Fruit fly (Drosophila melanogaster) whole organism, embryonic: ENCODE measurements around the gene CG31729.

Source experiments
- Adf1 ChIP-seq: fragments of 200-800 bp; sonication (Bioruptor generic); IDR thresholded peaks from 2 replicates; pipeline ENCODE4 v1.3.6; 2022; ENCODE audit warnings: missing biosample characterization, missing genetic modification characterization
- CG10147 ChIP-seq: fragments of 200-800 bp; sonication (Bioruptor generic); optimal IDR thresholded peaks from 2 replicates; lab custom pipeline; 2019; ENCODE audit warnings: missing biosample characterization, mild to moderate bottlenecking, missing genetic modification characterization, moderate library complexity
- CG10565 ChIP-seq: fragments of 200-800 bp; sonication (Bioruptor generic); optimal IDR thresholded peaks from 3 replicates; lab custom pipeline; 2016; ENCODE audit warnings: missing biosample characterization, mild to moderate bottlenecking, missing genetic modification characterization
- CG12659 ChIP-seq: fragments of 200-800 bp; sonication (Bioruptor generic); optimal IDR thresholded peaks from 3 replicates; lab custom pipeline; 2017; ENCODE audit warnings: mild to moderate bottlenecking, missing biosample characterization, missing genetic modification reagents, missing genetic modification characterization
- CG13296 ChIP-seq: fragments of 200-800 bp; sonication (Bioruptor generic); optimal IDR thresholded peaks from 3 replicates; lab custom pipeline; 2018; ENCODE audit warnings: missing biosample characterization, mild to moderate bottlenecking, missing genetic modification characterization
- CG14050 ChIP-seq: fragments of 200-800 bp; sonication (Bioruptor generic); IDR thresholded peaks from 3 replicates; pipeline ENCODE4 v1.3.6; 2022; ENCODE audit warnings: missing biosample characterization, missing genetic modification characterization
- CG15269 ChIP-seq: fragments of 200-800 bp; sonication (Bioruptor generic); optimal IDR thresholded peaks from 2 replicates; lab custom pipeline; 2018; ENCODE audit warnings: missing biosample characterization, mild to moderate bottlenecking, missing genetic modification characterization, moderate library complexity
- CG17359 ChIP-seq: fragments of 200-800 bp; sonication (Bioruptor generic); optimal IDR thresholded peaks from 3 replicates; lab custom pipeline; 2018; ENCODE audit warnings: missing biosample characterization, mild to moderate bottlenecking, missing genetic modification characterization, moderate library complexity
- CG17568 ChIP-seq: fragments of 200-800 bp; sonication (Bioruptor generic); optimal IDR thresholded peaks from 2 replicates; lab custom pipeline; 2018; ENCODE audit warnings: missing biosample characterization, mild to moderate bottlenecking, missing genetic modification characterization, moderate library complexity
- CG33213 ChIP-seq: fragments of 200-800 bp; sonication (Bioruptor generic); optimal IDR thresholded peaks from 3 replicates; lab custom pipeline; 2016; ENCODE audit warnings: missing biosample characterization, missing genetic modification characterization
- CG33557 ChIP-seq: fragments of 200-800 bp; sonication (Bioruptor generic); optimal IDR thresholded peaks from 2 replicates; lab custom pipeline; 2019; ENCODE audit warnings: missing biosample characterization, mild to moderate bottlenecking, missing genetic modification characterization, moderate library complexity
- CG3838 ChIP-seq: fragments of 200-800 bp; sonication (Bioruptor generic); optimal IDR thresholded peaks from 3 replicates; lab custom pipeline; 2016; ENCODE audit warnings: missing biosample characterization, missing genetic modification characterization
- CG42726 ChIP-seq: fragments of 200-800 bp; sonication (Bioruptor generic); IDR thresholded peaks from 2 replicates; pipeline ENCODE4 v1.3.6; 2022; ENCODE audit warnings: missing biosample characterization, missing genetic modification characterization; ENCODE audit not compliant: partially characterized antibody
- CG6689 ChIP-seq: fragments of 200-800 bp; sonication (Bioruptor generic); IDR thresholded peaks from 2 replicates; pipeline ENCODE4 v1.3.6; 2022; ENCODE audit warnings: missing biosample characterization, missing genetic modification characterization
- CG6791 ChIP-seq: fragments of 200-800 bp; sonication (Bioruptor generic); IDR thresholded peaks from 3 replicates; pipeline ENCODE4 v1.3.6; 2022; ENCODE audit warnings: missing biosample characterization, missing genetic modification characterization; ENCODE audit not compliant: partially characterized antibody
- CG9817 ChIP-seq: fragments of 200-800 bp; sonication (Bioruptor generic); optimal IDR thresholded peaks from 2 replicates; lab custom pipeline; 2018; ENCODE audit warnings: missing biosample characterization, mild to moderate bottlenecking, missing genetic modification characterization, moderate library complexity
- Dp ChIP-seq: fragments of 200-800 bp; sonication (Bioruptor generic); optimal IDR thresholded peaks from 2 replicates; lab custom pipeline; 2018; ENCODE audit warnings: missing biosample characterization, mild to moderate bottlenecking, missing genetic modification characterization, moderate library complexity
- ERR ChIP-seq: fragments of 200-800 bp; sonication (Bioruptor generic); optimal IDR thresholded peaks from 2 replicates; lab custom pipeline; 2016; ENCODE audit warnings: missing biosample characterization, missing genetic modification characterization
- Fer1 ChIP-seq: fragments of 200-800 bp; sonication (Bioruptor generic); optimal IDR thresholded peaks from 2 replicates; lab custom pipeline; 2017; ENCODE audit warnings: missing biosample characterization, mild to moderate bottlenecking, missing genetic modification characterization
- Myb ChIP-seq: fragments of 200-800 bp; sonication (Bioruptor generic); optimal IDR thresholded peaks from 2 replicates; lab custom pipeline; 2016; ENCODE audit warnings: missing biosample characterization, missing genetic modification characterization
- Oaz ChIP-seq: fragments of 200-800 bp; sonication (Bioruptor generic); IDR thresholded peaks from 2 replicates; pipeline ENCODE4 v1.3.6; 2022; ENCODE audit warnings: missing biosample characterization, missing genetic modification characterization
- PHDP ChIP-seq: fragments of 200-800 bp; sonication (Bioruptor generic); optimal IDR thresholded peaks from 3 replicates; lab custom pipeline; 2018; ENCODE audit warnings: missing biosample characterization, mild to moderate bottlenecking, missing genetic modification characterization, moderate library complexity
- Side ChIP-seq: fragments of 200-800 bp; sonication (Bioruptor generic); optimal IDR thresholded peaks from 2 replicates; lab custom pipeline; 2016; ENCODE audit warnings: missing biosample characterization, missing genetic modification characterization
- Stat92E ChIP-seq, 3 experiments: fragments of >200 bp in 2 of 3; fragments of 200-800 bp in 1 of 3; sonication (Bioruptor generic) in 1 of 3; optimal IDR thresholded peaks; 2 replicates each; lab custom pipeline; 2017 to 2019; ENCODE audit warnings: missing biosample characterization in 3 of 3, missing genetic modification characterization in 3 of 3, mild to moderate bottlenecking in 1 of 3, moderate library complexity in 1 of 3
- YL-1 ChIP-seq: fragments of 200-800 bp; sonication (Bioruptor generic); optimal IDR thresholded peaks from 3 replicates; lab custom pipeline; 2017; ENCODE audit warnings: missing biosample characterization, mild to moderate bottlenecking, missing genetic modification characterization
- abd-A ChIP-seq: fragments of 200-800 bp; sonication (Bioruptor generic); optimal IDR thresholded peaks from 3 replicates; lab custom pipeline; 2019; ENCODE audit warnings: missing biosample characterization, mild to moderate bottlenecking, missing genetic modification characterization, moderate library complexity
- ash1 ChIP-seq: fragments of 200-800 bp; sonication (Bioruptor generic); optimal IDR thresholded peaks from 2 replicates; lab custom pipeline; 2018; ENCODE audit warnings: missing biosample characterization, mild to moderate bottlenecking, missing genetic modification characterization
- cad ChIP-seq: fragments of >200 bp; optimal IDR thresholded peaks from 2 replicates; lab custom pipeline; 2017; ENCODE audit warnings: missing biosample characterization, missing genetic modification characterization
- crol ChIP-seq: fragments of 200-800 bp; sonication (Bioruptor generic); IDR thresholded peaks from 2 replicates; pipeline ENCODE4 v1.3.6; 2022; ENCODE audit warnings: missing biosample characterization, missing genetic modification characterization
- dm ChIP-seq: fragments of 200-800 bp; sonication (Bioruptor generic); optimal IDR thresholded peaks from 3 replicates; lab custom pipeline; 2016; ENCODE audit warnings: missing biosample characterization, missing genetic modification characterization
- exex ChIP-seq: fragments of 200-800 bp; sonication (Bioruptor generic); optimal IDR thresholded peaks from 4 replicates; lab custom pipeline; 2018; ENCODE audit warnings: missing biosample characterization, mild to moderate bottlenecking, missing genetic modification characterization, moderate library complexity
- eyg ChIP-seq: fragments of 200-800 bp; sonication (Bioruptor generic); optimal IDR thresholded peaks from 3 replicates; lab custom pipeline; 2016; ENCODE audit warnings: missing biosample characterization, missing genetic modification characterization
- fu2 ChIP-seq: fragments of 200-800 bp; sonication (Bioruptor generic); optimal IDR thresholded peaks from 2 replicates; lab custom pipeline; 2016; ENCODE audit warnings: missing biosample characterization, missing genetic modification characterization
- gt ChIP-seq: fragments of 200-800 bp; sonication (Bioruptor generic); IDR thresholded peaks from 2 replicates; pipeline ENCODE4 v1.3.6; 2022; ENCODE audit warnings: missing biosample characterization, missing genetic modification characterization
- kay ChIP-seq: fragments of 200-800 bp; sonication (Bioruptor generic); optimal IDR thresholded peaks from 2 replicates; lab custom pipeline; 2016; ENCODE audit warnings: missing biosample characterization, missing genetic modification characterization
- lbe ChIP-seq: fragments of 200-800 bp; sonication (Bioruptor generic); optimal IDR thresholded peaks from 2 replicates; lab custom pipeline; 2016; ENCODE audit warnings: missing biosample characterization, mild to moderate bottlenecking, missing genetic modification characterization
- nmo ChIP-seq: fragments of 200-800 bp; sonication (Bioruptor generic); optimal IDR thresholded peaks from 2 replicates; lab custom pipeline; 2018; ENCODE audit warnings: missing biosample characterization, mild to moderate bottlenecking, missing genetic modification characterization, moderate library complexity
- nom ChIP-seq: fragments of 200-800 bp; sonication (Bioruptor generic); optimal IDR thresholded peaks from 2 replicates; lab custom pipeline; 2017; ENCODE audit warnings: missing biosample characterization, missing genetic modification characterization, mild to moderate bottlenecking, moderate library complexity, missing genetic modification reagents
- odd ChIP-seq: fragments of 200-800 bp; sonication (Bioruptor generic); optimal IDR thresholded peaks from 2 replicates; lab custom pipeline; 2017; ENCODE audit warnings: missing biosample characterization, mild to moderate bottlenecking, missing genetic modification characterization
- pnt ChIP-seq: fragments of 200-800 bp; sonication (Bioruptor generic); optimal IDR thresholded peaks from 3 replicates; lab custom pipeline; 2016; ENCODE audit warnings: missing biosample characterization, missing genetic modification characterization
- prd ChIP-seq, 3 experiments: fragments of >200 bp in 2 of 3; fragments of 200-800 bp in 1 of 3; sonication (Bioruptor generic) in 1 of 3; optimal IDR thresholded peaks in 2 of 3; IDR thresholded peaks in 1 of 3; 2 replicates in 2 of 3; 3 replicates in 1 of 3; pipeline versions ENCODE4 v1.3.6 to Lab custom; 2017 to 2022; ENCODE audit warnings: missing biosample characterization in 1 of 3, missing genetic modification characterization in 1 of 3
- run ChIP-seq: fragments of 200-800 bp; sonication (Bioruptor generic); optimal IDR thresholded peaks from 3 replicates; lab custom pipeline; 2018; ENCODE audit warnings: missing biosample characterization, mild to moderate bottlenecking, missing genetic modification characterization
- sens ChIP-seq: fragments of 200-800 bp; sonication (Bioruptor generic); peaks from one replicate; lab custom pipeline; 2016; ENCODE audit warnings: missing biosample characterization, missing genetic modification characterization
- slou ChIP-seq: fragments of 200-800 bp; sonication (Bioruptor generic); optimal IDR thresholded peaks from 3 replicates; lab custom pipeline; 2016; ENCODE audit warnings: missing biosample characterization, missing genetic modification characterization
- stc ChIP-seq: fragments of 200-800 bp; sonication (Bioruptor generic); IDR thresholded peaks from 2 replicates; pipeline ENCODE4 v1.3.6; 2022; ENCODE audit warnings: missing biosample characterization, missing genetic modification characterization
- stwl ChIP-seq: fragments of 200-800 bp; sonication (Bioruptor generic); optimal IDR thresholded peaks from 3 replicates; lab custom pipeline; 2018; ENCODE audit warnings: missing biosample characterization, mild to moderate bottlenecking, missing genetic modification characterization, moderate library complexity
- unc-4 ChIP-seq: fragments of 200-800 bp; sonication (Bioruptor generic); IDR thresholded peaks from 2 replicates; pipeline ENCODE4 v1.3.6; 2022; ENCODE audit warnings: missing biosample characterization, missing genetic modification characterization; ENCODE audit not compliant: partially characterized antibody
- zen ChIP-seq: fragments of 200-800 bp; sonication (Bioruptor generic); optimal IDR thresholded peaks from 3 replicates; lab custom pipeline; 2018; ENCODE audit warnings: missing biosample characterization, mild to moderate bottlenecking, missing genetic modification characterization, moderate library complexity

CG31729 gene

DNA sequence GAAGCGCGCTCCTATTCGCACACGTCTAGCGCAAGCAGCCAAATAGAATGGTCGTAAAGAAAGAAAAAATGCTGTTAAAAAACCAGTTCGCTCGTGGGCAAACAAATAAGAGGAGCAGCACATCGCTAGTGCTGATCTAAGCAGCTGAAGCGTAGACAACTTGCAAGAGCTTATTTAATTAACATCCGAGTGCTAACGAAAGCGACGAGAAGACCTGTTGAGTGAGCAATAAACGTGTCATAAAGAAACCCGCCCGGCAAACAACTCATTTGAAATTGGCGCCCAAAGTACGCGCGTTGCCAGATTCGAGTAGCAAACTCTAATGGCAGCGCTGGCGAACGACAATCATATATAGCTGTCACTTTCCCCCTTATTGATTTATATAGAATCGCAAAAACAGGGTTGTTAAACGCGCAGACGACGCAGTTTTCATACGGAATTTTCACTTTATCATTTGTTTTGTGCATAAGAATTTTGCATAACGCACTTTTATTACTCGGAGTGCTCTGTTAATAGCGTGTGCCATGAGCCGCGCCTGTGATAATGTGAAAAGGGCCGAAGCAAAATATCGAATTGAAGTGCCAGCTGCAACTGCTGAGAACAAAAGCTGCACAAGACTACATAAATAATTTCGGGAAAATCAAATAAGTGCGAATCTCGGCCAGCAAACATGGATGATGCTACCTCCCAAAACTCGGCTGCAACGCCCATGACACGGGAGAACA, 6.3 kb downstream of the CG31729 start (continued):
- TF ChIP-seq Fer1 (GFP tag; lab: Kevin White, UChicago), result peak; percentile 22
- peak; percentile 98 for TF ChIP-seq Dp
- no peak for TF ChIP-seq CG17568 (GFP tag; lab: Kevin White, UChicago)
- peak; percentile 70 for TF ChIP-seq sens (GFP tag; lab: Kevin White, UChicago)
- no peak for TF ChIP-seq gt
- TF ChIP-seq Oaz (GFP tag; lab: Robert Waterston, UW), result no peak
- TF ChIP-seq CG6791 (GFP tag; lab: Robert Waterston, UW), result no peak; the same call in none of the 3 replicates
- no peak for TF ChIP-seq eyg (GFP tag; lab: Kevin White, UChicago)
- TF ChIP-seq stc (GFP tag; lab: Robert Waterston, UW), result no peak
- peak; percentile 4 for TF ChIP-seq dm
- TF ChIP-seq Side (GFP tag; lab: Kevin White, UChicago), result no peak
- no peak for TF ChIP-seq lbe (GFP tag; lab: Kevin White, UChicago)
- peak; percentile 1 for TF ChIP-seq CG33213 (GFP tag; lab: Kevin White, UChicago)
- TF ChIP-seq cad (GFP tag; lab: Kevin White, UChicago), result no peak
- peak; percentile 90 for TF ChIP-seq YL-1 (GFP tag; lab: Kevin White, UChicago)
- peak; percentile 88 for TF ChIP-seq stwl (tag; lab: Kevin White, UChicago)
- TF ChIP-seq prd (optimal IDR thresholded peaks at IDR 0.05; lab: Kevin White, UChicago), result no peak
- TF ChIP-seq prd (GFP tag; IDR thresholded peaks at IDR 0.05; lab: Robert Waterston, UW), result no peak
- no peak for TF ChIP-seq CG3838
- no peak for TF ChIP-seq pnt (GFP tag; lab: Kevin White, UChicago)
- peak; percentile 65 for TF ChIP-seq Adf1 (GFP tag; lab: Robert Waterston, UW)
- no peak for TF ChIP-seq nom (GFP tag; lab: Kevin White, UChicago)
- TF ChIP-seq CG42726 (GFP tag; lab: Robert Waterston, UW), result 0 out of 2 replicates have a peak, but pooled peaks have one; percentile 42
- 0 out of 2 replicates have a peak, but pooled peaks have one; percentile 22 for TF ChIP-seq unc-4 (GFP tag; lab: Robert Waterston, UW)
- peak in 1 of 3 experiments; percentile 26 for TF ChIP-seq Stat92E (GFP tag; optimal IDR thresholded peaks at IDR 0.05; lab: Kevin White, UChicago)
- peak; percentile 21 for TF ChIP-seq kay
- no peak for TF ChIP-seq CG33557 (GFP tag; lab: Kevin White, UChicago)
- TF ChIP-seq CG12659 (GFP tag; lab: Kevin White, UChicago), result peak; percentile 56
- TF ChIP-seq CG6689 (GFP tag; lab: Robert Waterston, UW), result no peak
- no peak for TF ChIP-seq odd (GFP tag; lab: Kevin White, UChicago)
- peak; percentile 39 for TF ChIP-seq Myb
- TF ChIP-seq CG10565, result no peak
- no peak for TF ChIP-seq run
- TF ChIP-seq CG10147 (GFP tag; lab: Kevin White, UChicago), result no peak
- TF ChIP-seq nmo (GFP tag; lab: Kevin White, UChicago), result peak; percentile 70
- no peak for TF ChIP-seq PHDP (tag; lab: Kevin White, UChicago)
- TF ChIP-seq CG15269 (tag; lab: Kevin White, UChicago), result no peak
- no peak for TF ChIP-seq CG9817 (tag; lab: Kevin White, UChicago)
- TF ChIP-seq fu2 (GFP tag; lab: Kevin White, UChicago), result no peak
- TF ChIP-seq CG17359 (tag; lab: Kevin White, UChicago), result no peak
- TF ChIP-seq slou (GFP tag; lab: Kevin White, UChicago), result no peak
- TF ChIP-seq abd-A (tag; lab: Kevin White, UChicago), result peak; percentile 79
- no peak for TF ChIP-seq ERR (GFP tag; lab: Kevin White, UChicago)
- TF ChIP-seq CG13296 (GFP tag; lab: Kevin White, UChicago), result peak; percentile 18
- TF ChIP-seq exex (tag; lab: Kevin White, UChicago), result no peak
- TF ChIP-seq zen (tag; lab: Kevin White, UChicago), result peak; percentile 43
- no peak for TF ChIP-seq crol (GFP tag; lab: Robert Waterston, UW)
- no peak for TF ChIP-seq CG14050 (GFP tag; lab: Robert Waterston, UW)
- TF ChIP-seq ash1 (GFP tag; lab: Kevin White, UChicago), result no peak
